Fruit fly (Drosophila melanogaster): ENCODE results near the gene PolA2.

The PolA2 gene

dm6 chr3R:27244742-27245400 is 5.9 kb downstream of the PolA2 start, which contains the start of gene CG18766 (continued):
- TF ChIP-seq Dref (GFP tag; IDR thresholded peaks at IDR 0.05), result peak; percentile 39; the same call in 1 of the 2 replicates
- no peak for TF ChIP-seq Six4 (GFP tag; optimal IDR thresholded peaks at IDR 0.05)
- no peak for TF ChIP-seq nerfin-1 (tag; optimal IDR thresholded peaks at IDR 0.05)
- TF ChIP-seq CkIIα-i1 (GFP tag; IDR thresholded peaks at IDR 0.05), result no peak
- TF ChIP-seq stwl (tag; optimal IDR thresholded peaks at IDR 0.05), result peak; percentile 33
- TF ChIP-seq NC2α (GFP tag; optimal IDR thresholded peaks at IDR 0.05), result no peak
- TF ChIP-seq Kr (GFP tag; optimal IDR thresholded peaks at IDR 0.05), result no peak
- no peak for TF ChIP-seq org-1 (GFP tag; optimal IDR thresholded peaks at IDR 0.05)
- TF ChIP-seq Lpt (GFP tag; optimal IDR thresholded peaks at IDR 0.05), result no peak
- TF ChIP-seq Ets97D (GFP tag; optimal IDR thresholded peaks at IDR 0.05), result peak; percentile 61
- no peak for TF ChIP-seq tup (GFP tag; optimal IDR thresholded peaks at IDR 0.05)
- no peak for TF ChIP-seq mirr (GFP tag; optimal IDR thresholded peaks at IDR 0.05)
- TF ChIP-seq lab (GFP tag; optimal IDR thresholded peaks at IDR 0.05), result no peak
- no peak for TF ChIP-seq Mrtf (GFP tag; IDR thresholded peaks at IDR 0.05)
- TF ChIP-seq CG17612 (GFP tag; IDR thresholded peaks at IDR 0.05), result no peak
- TF ChIP-seq CG14050 (GFP tag; IDR thresholded peaks at IDR 0.05), result no peak
- peak; percentile 47; the same call in 1 of the 2 replicates for TF ChIP-seq CG13287 (GFP tag; IDR thresholded peaks at IDR 0.05; ENCODE audit: partially characterized antibody)
- TF ChIP-seq CG12942 (GFP tag; optimal IDR thresholded peaks at IDR 0.05), result no peak
- TF ChIP-seq run (tag; optimal IDR thresholded peaks at IDR 0.05), result no peak
- TF ChIP-seq CG7786 (GFP tag; optimal IDR thresholded peaks at IDR 0.05), result no peak
- TF ChIP-seq Usf (GFP tag; optimal IDR thresholded peaks at IDR 0.05), result no peak
- no peak for TF ChIP-seq CG7357 (GFP tag; IDR thresholded peaks at IDR 0.05)
- no peak for TF ChIP-seq CG10366 (GFP tag; IDR thresholded peaks at IDR 0.05)
- TF ChIP-seq CG8924 (tag; optimal IDR thresholded peaks at IDR 0.05), result peak; percentile 14
- TF ChIP-seq Doc2 (GFP tag; IDR thresholded peaks at IDR 0.05), result no peak
- no peak for TF ChIP-seq CG14667 (GFP tag; IDR thresholded peaks at IDR 0.05)
- TF ChIP-seq ERR (GFP tag; optimal IDR thresholded peaks at IDR 0.05), result peak; percentile 45
- peak; percentile 32 for TF ChIP-seq CG7745 (tag; optimal IDR thresholded peaks at IDR 0.05)
- peak; percentile 28; the same call in 1 of the 2 replicates for TF ChIP-seq Ptx1 (GFP tag; IDR thresholded peaks at IDR 0.05)
- peak; percentile 3 for TF ChIP-seq Spps (tag; optimal IDR thresholded peaks at IDR 0.05)
- TF ChIP-seq fd3F (GFP tag; optimal IDR thresholded peaks at IDR 0.05), result no peak
- TF ChIP-seq zf30C (GFP tag; optimal IDR thresholded peaks at IDR 0.05), result no peak
- peak; percentile 68 for TF ChIP-seq CG11504 (tag; optimal IDR thresholded peaks at IDR 0.05)
- no peak for TF ChIP-seq CG4854 (GFP tag; optimal IDR thresholded peaks at IDR 0.05)
- TF ChIP-seq CG4424 (GFP tag; optimal IDR thresholded peaks at IDR 0.05), result peak; percentile 60
- TF ChIP-seq Awh (GFP tag; IDR thresholded peaks at IDR 0.05), result 0 out of 2 replicates have a peak, but pooled peaks have one; percentile 24
- TF ChIP-seq Atf3 (GFP tag; optimal IDR thresholded peaks at IDR 0.05), result no peak
- TF ChIP-seq nom (GFP tag; optimal IDR thresholded peaks at IDR 0.05), result peak; percentile 71
- TF ChIP-seq CG12219 (GFP tag; optimal IDR thresholded peaks at IDR 0.05), result no peak
- TF ChIP-seq chinmo (GFP tag; IDR thresholded peaks at IDR 0.05; ENCODE audit: partially characterized antibody), result peak; percentile 60; the same call in 1 of the 4 replicates
- peak; percentile 32 for TF ChIP-seq CG15479 (GFP tag; optimal IDR thresholded peaks at IDR 0.05)
- TF ChIP-seq sqz (GFP tag; optimal IDR thresholded peaks at IDR 0.05), result no peak
- peak; percentile 2 for TF ChIP-seq CG8944 (GFP tag; optimal IDR thresholded peaks at IDR 0.05)
- TF ChIP-seq Trl (optimal IDR thresholded peaks at IDR 0.05), result peak in 1 of 2 experiments; percentile 59
- TF ChIP-seq Trl (GFP tag; optimal IDR thresholded peaks at IDR 0.05), result peak; percentile 50
- TF ChIP-seq en (GFP tag; optimal IDR thresholded peaks at IDR 0.05), result no peak
- no peak for TF ChIP-seq wek (GFP tag; optimal IDR thresholded peaks at IDR 0.05)
- TF ChIP-seq CG17328 (GFP tag; IDR thresholded peaks at IDR 0.05), result no peak
- TF ChIP-seq CG11247 (GFP tag; IDR thresholded peaks at IDR 0.05), result no peak
- no peak for TF ChIP-seq CG7839 (tag; optimal IDR thresholded peaks at IDR 0.05)
- TF ChIP-seq pzg (GFP tag; optimal IDR thresholded peaks at IDR 0.05), result peak; percentile 82

All from whole organism, embryonic.